Fruit fly (Drosophila melanogaster): Measurements from ENCODE around the gene CG31244.

- TF ChIP-seq psq (optimal IDR thresholded peaks at IDR 0.05): no peak
- no peak for TF ChIP-seq Sin3A (optimal IDR thresholded peaks at IDR 0.05)
- TF ChIP-seq insv (optimal IDR thresholded peaks at IDR 0.05): no peak
- no peak for TF ChIP-seq h (optimal IDR thresholded peaks at IDR 0.05)
- TF ChIP-seq ttk (optimal IDR thresholded peaks at IDR 0.05): no peak
- TF ChIP-seq Myc (optimal IDR thresholded peaks at IDR 0.05): no peak
Measured at dm6 chr3R:19425099-19425498, 26.7 kb upstream of the CG31244 start, which contains the start of gene CG3517.

All from Kc167 (cell line).